Worm (Caenorhabditis elegans) whole organism, L4 larva: ENCODE measurements around the gene orc-2.

Source experiments
- F49E8.2 ChIP-seq: sonication (generic microtip); optimal IDR thresholded peaks from 2 replicates; lab custom pipeline; 2016; ENCODE audit warnings: missing compliant biosample characterization, mild to moderate bottlenecking, missing genetic modification characterization, borderline replicate concordance
- Y105C5A.15 ChIP-seq: fragments of 200-800 bp; sonication (Bioruptor generic); IDR thresholded peaks from 2 replicates; pipeline ENCODE4 v1.3.6; 2022; ENCODE audit warnings: missing genetic modification characterization, missing compliant biosample characterization
- aha-1 ChIP-seq: fragments of 150-350 bp; peaks from one replicate; lab custom pipeline; 2014; ENCODE audit warnings: missing biosample characterization, missing genetic modification characterization
- aly-2 ChIP-seq: sonication (generic microtip); optimal IDR thresholded peaks from 2 replicates; lab custom pipeline; 2018; ENCODE audit warnings: missing biosample characterization, missing genetic modification characterization
- arid-1 ChIP-seq: fragments of 200-800 bp; sonication (Bioruptor generic); conservative IDR thresholded peaks from 2 replicates; pipeline ENCODE4 v1.3.6; 2022; ENCODE audit warnings: missing genetic modification reagents, missing genetic modification characterization, missing compliant biosample characterization
- ceh-20 ChIP-seq: fragments of 200-800 bp; sonication (Bioruptor generic); IDR thresholded peaks from 2 replicates; pipeline ENCODE4 v1.3.6; 2022; ENCODE audit warnings: missing genetic modification reagents, missing genetic modification characterization, missing compliant biosample characterization
- ceh-62 ChIP-seq: sonication (generic microtip); optimal IDR thresholded peaks from 2 replicates; lab custom pipeline; 2017; ENCODE audit warnings: missing biosample characterization, missing genetic modification characterization
- ceh-82 ChIP-seq: sonication (generic microtip); optimal IDR thresholded peaks from 2 replicates; lab custom pipeline; 2017; ENCODE audit warnings: missing biosample characterization, missing genetic modification characterization
- ctbp-1 ChIP-seq: fragments of 200-800 bp; sonication (Bioruptor generic); IDR thresholded peaks from 2 replicates; pipeline ENCODE4 v1.3.6; 2022; ENCODE audit warnings: missing genetic modification reagents, missing genetic modification characterization, missing compliant biosample characterization
- daf-16 ChIP-seq, 3 experiments: sonication (generic microtip); optimal IDR thresholded peaks; 2 replicates each; lab custom pipeline; 2016 to 2017; ENCODE audit warnings: missing genetic modification characterization in 3 of 3, missing genetic modification reagents in 3 of 3, mild to moderate bottlenecking in 2 of 3, missing compliant biosample characterization in 2 of 3, missing biosample characterization in 1 of 3, moderate library complexity in 1 of 3
- dpl-1 ChIP-seq: fragments of 150-350 bp; optimal IDR thresholded peaks from 2 replicates; lab custom pipeline; 2014; ENCODE audit warnings: missing biosample characterization, missing genetic modification reagents, missing genetic modification characterization
- dve-1 ChIP-seq: sonication (generic microtip); optimal IDR thresholded peaks from 2 replicates; lab custom pipeline; 2017; ENCODE audit warnings: antibody characterized with exemption, mild to moderate bottlenecking, missing genetic modification characterization, missing compliant biosample characterization; ENCODE audit not compliant: insufficient read depth
- fos-1 ChIP-seq: fragments of 150-350 bp; optimal IDR thresholded peaks from 2 replicates; lab custom pipeline; 2014; ENCODE audit warnings: missing biosample characterization, missing genetic modification characterization
- gei-8 ChIP-seq: fragments of 200-800 bp; sonication (Bioruptor generic); optimal IDR thresholded peaks from 2 replicates; lab custom pipeline; 2018; ENCODE audit warnings: mild to moderate bottlenecking, missing genetic modification characterization, missing compliant biosample characterization
- hif-1 ChIP-seq, 2 experiments: sonication (generic microtip); optimal IDR thresholded peaks; 2 replicates each; lab custom pipeline; 2016 to 2017; ENCODE audit warnings: missing compliant biosample characterization in 2 of 2, missing genetic modification characterization in 2 of 2, missing genetic modification reagents in 2 of 2, missing genotype in 2 of 2, mild to moderate bottlenecking in 1 of 2
- hlh-11 ChIP-seq: fragments of 200-800 bp; sonication (Bioruptor generic); optimal IDR thresholded peaks from 2 replicates; lab custom pipeline; 2018; ENCODE audit warnings: mild to moderate bottlenecking, missing genetic modification characterization, missing compliant biosample characterization
- hlh-30 ChIP-seq: sonication (generic microtip); optimal IDR thresholded peaks from 2 replicates; lab custom pipeline; 2017; ENCODE audit warnings: antibody characterized with exemption, mild to moderate bottlenecking, missing genetic modification characterization, missing compliant biosample characterization; ENCODE audit not compliant: insufficient read depth
- jun-1 ChIP-seq: fragments of 150-350 bp; optimal IDR thresholded peaks from 2 replicates; lab custom pipeline; 2014; ENCODE audit warnings: missing biosample characterization, missing genetic modification reagents, missing genetic modification characterization
- lin-13 ChIP-seq: fragments of 150-350 bp; optimal IDR thresholded peaks from 2 replicates; lab custom pipeline; 2014; ENCODE audit warnings: missing biosample characterization, missing genetic modification reagents, missing genetic modification characterization
- lin-29 ChIP-seq: fragments of 200-800 bp; sonication (Bioruptor generic); IDR thresholded peaks from 2 replicates; pipeline ENCODE4 v1.3.6; 2022; ENCODE audit warnings: missing genetic modification reagents, missing genetic modification characterization, missing compliant biosample characterization
- lin-38 ChIP-seq: fragments of 200-800 bp; sonication (Bioruptor generic); IDR thresholded peaks from 2 replicates; pipeline ENCODE4 v1.3.6; 2022; ENCODE audit warnings: missing genetic modification reagents, missing genetic modification characterization, missing compliant biosample characterization
- lsy-2 ChIP-seq, 2 experiments: fragments of 150-350 bp in 1 of 2; sonication (generic microtip) in 1 of 2; optimal IDR thresholded peaks; 2 replicates each; lab custom pipeline; 2014 to 2017; ENCODE audit warnings: missing biosample characterization in 2 of 2, missing genetic modification characterization in 2 of 2
- madf-5 ChIP-seq, 2 experiments: fragments of 200-800 bp; sonication (Bioruptor generic); IDR thresholded peaks; 2 replicates each; pipeline ENCODE4 v1.3.6; 2022; ENCODE audit warnings: missing compliant biosample characterization in 2 of 2, missing genetic modification characterization in 2 of 2
- mdl-1 ChIP-seq, 2 experiments: fragments of 150-350 bp in 1 of 2; sonication (generic microtip) in 1 of 2; optimal IDR thresholded peaks; 2 replicates each; lab custom pipeline; 2014 to 2017; ENCODE audit warnings: missing biosample characterization in 2 of 2, missing genetic modification characterization in 2 of 2
- mep-1 ChIP-seq: fragments of 150-350 bp; sonication (generic microtip); optimal IDR thresholded peaks from 3 replicates; lab custom pipeline; 2014; ENCODE audit warnings: missing biosample characterization, missing genetic modification characterization
- mes-2 ChIP-seq: sonication (generic microtip); optimal IDR thresholded peaks from 2 replicates; lab custom pipeline; 2016; ENCODE audit warnings: missing genotype, mild to moderate bottlenecking, missing genetic modification characterization, missing compliant biosample characterization; ENCODE audit not compliant: poor library complexity, severe bottlenecking
- nhr-102 ChIP-seq: sonication (generic microtip); optimal IDR thresholded peaks from 2 replicates; lab custom pipeline; 2016; ENCODE audit warnings: mild to moderate bottlenecking, missing genetic modification characterization, moderate library complexity, missing compliant biosample characterization
- nhr-237 ChIP-seq: sonication (generic microtip); optimal IDR thresholded peaks from 2 replicates; lab custom pipeline; 2017; ENCODE audit warnings: missing biosample characterization, missing genetic modification characterization
- nhr-6 ChIP-seq: fragments of 150-350 bp; optimal IDR thresholded peaks from 2 replicates; lab custom pipeline; 2014; ENCODE audit warnings: missing biosample characterization, missing genetic modification characterization
- pha-4 ChIP-seq, 2 experiments: fragments of 150-350 bp in 1 of 2; fragments of 200-800 bp in 1 of 2; sonication (Bioruptor generic) in 1 of 2; IDR thresholded peaks in 1 of 2; optimal IDR thresholded peaks in 1 of 2; 2 replicates each; pipeline versions ENCODE4 v1.3.6 to Lab custom; 2014 to 2022; ENCODE audit warnings: missing genetic modification characterization in 2 of 2, missing genetic modification reagents in 2 of 2, missing biosample characterization in 1 of 2, missing compliant biosample characterization in 1 of 2
- php-3 ChIP-seq: fragments of 200-800 bp; sonication (Bioruptor generic); IDR thresholded peaks from 2 replicates; pipeline ENCODE4 v1.3.6; 2022; ENCODE audit warnings: missing genetic modification reagents, missing genetic modification characterization, missing compliant biosample characterization
- rbr-2 ChIP-seq: sonication (generic microtip); optimal IDR thresholded peaks from 2 replicates; lab custom pipeline; 2016; ENCODE audit warnings: missing genotype, missing genetic modification characterization, missing compliant biosample characterization
- skn-1 ChIP-seq: fragments of 150-350 bp; optimal IDR thresholded peaks from 2 replicates; lab custom pipeline; 2014; ENCODE audit warnings: missing biosample characterization, missing genetic modification characterization
- spr-1 ChIP-seq: sonication (generic microtip); optimal IDR thresholded peaks from 2 replicates; lab custom pipeline; 2016; ENCODE audit warnings: mild to moderate bottlenecking, missing genetic modification characterization, missing compliant biosample characterization
- tag-97 ChIP-seq: fragments of 200-800 bp; sonication (Bioruptor generic); IDR thresholded peaks from 2 replicates; pipeline ENCODE4 v1.3.6; 2022; ENCODE audit warnings: missing genetic modification characterization, missing compliant biosample characterization
- tra-1 ChIP-seq: fragments of 200-800 bp; sonication (Bioruptor generic); IDR thresholded peaks from 2 replicates; pipeline ENCODE4 v1.3.6; 2022; ENCODE audit warnings: missing genetic modification reagents, missing genetic modification characterization, missing compliant biosample characterization
- unc-130 ChIP-seq: sonication (generic microtip); optimal IDR thresholded peaks from 2 replicates; lab custom pipeline; 2016; ENCODE audit warnings: missing genetic modification reagents, missing genetic modification characterization, missing compliant biosample characterization
- zip-11 ChIP-seq: fragments of 200-800 bp; sonication (Bioruptor generic); IDR thresholded peaks from 2 replicates; pipeline ENCODE4 v1.3.6; 2022; ENCODE audit warnings: missing genetic modification characterization, missing compliant biosample characterization
- ztf-11 ChIP-seq: fragments of 150-350 bp; optimal IDR thresholded peaks from 2 replicates; lab custom pipeline; 2014; ENCODE audit warnings: missing biosample characterization, missing genetic modification characterization

Gene orc-2

DNA sequence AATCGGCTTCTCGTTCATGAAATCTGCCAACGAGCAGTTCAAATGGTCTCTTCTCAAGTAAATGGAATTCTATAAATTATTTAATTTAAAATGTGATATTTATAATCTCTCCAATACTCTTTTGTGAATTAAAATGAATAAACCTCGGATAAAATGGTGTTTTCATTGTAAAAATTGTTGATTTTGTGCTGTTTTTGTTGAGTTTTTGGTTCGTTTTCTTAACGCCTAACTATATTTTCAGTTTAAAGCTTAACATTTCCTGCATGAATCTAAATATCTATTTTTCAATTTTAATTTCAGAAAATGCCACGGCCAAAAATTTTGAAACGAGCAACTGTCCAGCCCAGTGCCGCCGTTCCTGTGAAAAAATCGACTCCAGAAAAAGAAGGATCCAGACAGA lies at the start of gene orc-2:
TSS of gene orc-2 (plus strand) at position 301 of the 400 bp plus-strand sequence.
- TF ChIP-seq fos-1 (tag; lab: Kevin White, UChicago) (no peak), ctbp-1 (GFP tag; lab: Robert Waterston, UW) (no peak), F49E8.2 (tag; lab: Kevin White, UChicago) (no peak), nhr-237 (tag; lab: Kevin White, UChicago) (no peak), aly-2 (no peak), jun-1 (no peak), lin-38 (0 out of 2 replicates have a peak, but pooled peaks have one; percentile 10)

DNA sequence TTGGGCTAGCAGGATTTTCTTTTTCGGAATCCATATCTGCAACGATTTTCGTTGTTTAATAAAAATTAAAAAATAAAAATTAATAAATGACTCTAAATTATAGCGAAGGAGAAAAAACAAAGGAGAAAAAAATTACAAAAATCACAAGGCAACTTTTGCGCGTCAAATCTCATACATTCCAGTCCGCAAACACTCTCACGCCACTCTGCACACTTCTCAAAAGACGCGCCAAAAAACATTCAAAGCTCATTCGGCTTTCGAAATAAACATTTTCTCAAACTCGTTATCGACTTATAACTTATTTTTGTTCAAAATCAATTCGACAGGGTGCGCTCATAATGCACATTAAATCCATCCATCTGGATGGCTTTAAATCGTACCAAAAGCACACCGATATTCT lies 49.7 kb upstream of the orc-2 start, which contains the start of the genes R06F6.12 and mix-1:
TSS of gene R06F6.12 (minus strand) at position 36 of the 400 bp plus-strand sequence.
TSS of gene mix-1 (plus strand) at position 201 of the 400 bp plus-strand sequence.
- TF ChIP-seq dve-1 (tag; lab: Kevin White, UChicago), result peak; percentile 40
- TF ChIP-seq rbr-2 (tag; lab: Kevin White, UChicago), result peak; percentile 41
- TF ChIP-seq pha-4 (GFP tag; IDR thresholded peaks at IDR 0.05; lab: Robert Waterston, UW), result 0 out of 2 replicates have a peak, but pooled peaks have one; percentile 38
- peak; percentile 46 for TF ChIP-seq pha-4 (tag; optimal IDR thresholded peaks at IDR 0.05; lab: Kevin White, UChicago)
- TF ChIP-seq skn-1 (tag; lab: Kevin White, UChicago), result no peak
- peak; percentile 63 for TF ChIP-seq aha-1 (tag; lab: Kevin White, UChicago)
- peak; percentile 75 for TF ChIP-seq hlh-30 (tag; lab: Kevin White, UChicago)
- TF ChIP-seq hlh-11 (tag; lab: Kevin White, UChicago), result peak; percentile 22
- peak; percentile 52 for TF ChIP-seq mep-1 (tag; lab: Kevin White, UChicago)
- TF ChIP-seq dpl-1, result peak; percentile 88
- no peak for TF ChIP-seq madf-5 (GFP tag; IDR thresholded peaks at IDR 0.05; lab: Robert Waterston, UW)
- TF ChIP-seq Y105C5A.15 (GFP tag; lab: Robert Waterston, UW), result no peak
- peak; percentile 18 for TF ChIP-seq unc-130
- peak; percentile 73 for TF ChIP-seq lin-38
- TF ChIP-seq ceh-82 (tag; lab: Kevin White, UChicago), result no peak
- no peak for TF ChIP-seq nhr-102 (tag; lab: Kevin White, UChicago)
- no peak for TF ChIP-seq tra-1 (GFP tag; lab: Robert Waterston, UW)
- no peak for TF ChIP-seq ztf-11
- no peak for TF ChIP-seq zip-11 (GFP tag; lab: Robert Waterston, UW)
- TF ChIP-seq php-3 (GFP tag; lab: Robert Waterston, UW), result no peak
- TF ChIP-seq lin-13 (GFP tag; lab: Kevin White, UChicago), result no peak
- no peak for TF ChIP-seq lin-29 (GFP tag; lab: Robert Waterston, UW)
- TF ChIP-seq ceh-20 (GFP tag; lab: Robert Waterston, UW), result no peak
- peak; percentile 79 for TF ChIP-seq mes-2 (tag; lab: Kevin White, UChicago)
- no peak for TF ChIP-seq daf-16 (GFP tag; optimal IDR thresholded peaks at IDR 0.05; lab: Kevin White, UChicago)
- peak; percentile 47 for TF ChIP-seq daf-16 (tag; optimal IDR thresholded peaks at IDR 0.05; lab: Kevin White, UChicago)
- TF ChIP-seq ceh-62, result no peak
- TF ChIP-seq gei-8, result no peak
- peak; percentile 10 to 83 for TF ChIP-seq lsy-2 (tag; optimal IDR thresholded peaks at IDR 0.05; lab: Kevin White, UChicago)
- TF ChIP-seq tag-97 (GFP tag; lab: Robert Waterston, UW), result no peak
- peak in 1 of 2 experiments; percentile 6 for TF ChIP-seq hif-1 (tag; optimal IDR thresholded peaks at IDR 0.05; lab: Kevin White, UChicago)
- peak; percentile 2 for TF ChIP-seq nhr-6 (tag; lab: Kevin White, UChicago)
- TF ChIP-seq arid-1 (GFP tag; lab: Robert Waterston, UW), result 0 out of 2 replicates have a peak, but pooled peaks have one; percentile 38
- no peak for TF ChIP-seq spr-1
- TF ChIP-seq mdl-1 (tag; optimal IDR thresholded peaks at IDR 0.05; lab: Kevin White, UChicago), result no peak
